Worm (Caenorhabditis elegans) whole organism, late embryonic: ENCODE data around the gene C04B4.2.
A peak's percentile ranks its signal among the peaks of the same experiment; 100 is the strongest.

ENCODE experiments used
- C08G9.2 ChIP-seq: sonication (generic microtip); optimal IDR thresholded peaks from 2 replicates; lab custom pipeline; 2016; ENCODE audit warnings: mild to moderate bottlenecking, missing genetic modification characterization, moderate library complexity, missing compliant biosample characterization
- C38D4.7 ChIP-seq: fragments of 200-800 bp; sonication (Bioruptor generic); optimal IDR thresholded peaks from 2 replicates; lab custom pipeline; 2018; ENCODE audit warnings: mild to moderate bottlenecking, missing genetic modification characterization, moderate library complexity, missing compliant biosample characterization
- K09A11.1 ChIP-seq: sonication (generic microtip); optimal IDR thresholded peaks from 2 replicates; lab custom pipeline; 2017; ENCODE audit warnings: antibody characterized with exemption, mild to moderate bottlenecking, missing genetic modification characterization, missing compliant biosample characterization; ENCODE audit not compliant: insufficient read depth
- ama-1 ChIP-seq: fragments of 150-350 bp; optimal IDR thresholded peaks from 2 replicates; lab custom pipeline; 2014
- ceh-14 ChIP-seq: sonication (generic microtip); optimal IDR thresholded peaks from 2 replicates; lab custom pipeline; 2016; ENCODE audit warnings: missing genotype, missing genetic modification characterization, missing compliant biosample characterization
- ceh-19 ChIP-seq: fragments of 200-800 bp; sonication (Bioruptor generic); optimal IDR thresholded peaks from 2 replicates; lab custom pipeline; 2018; ENCODE audit warnings: mild to moderate bottlenecking, missing genetic modification characterization, missing compliant biosample characterization
- ceh-2 ChIP-seq: sonication (generic microtip); optimal IDR thresholded peaks from 2 replicates; lab custom pipeline; 2016; ENCODE audit warnings: missing genotype, missing genetic modification characterization, missing compliant biosample characterization
- ceh-22 ChIP-seq: sonication (generic microtip); optimal IDR thresholded peaks from 2 replicates; lab custom pipeline; 2017; ENCODE audit warnings: missing biosample characterization, missing genetic modification characterization
- ceh-24 ChIP-seq: sonication (generic microtip); optimal IDR thresholded peaks from 2 replicates; lab custom pipeline; 2016; ENCODE audit warnings: mild to moderate bottlenecking, missing genetic modification characterization, missing compliant biosample characterization
- ceh-30 ChIP-seq: fragments of 150-350 bp; optimal IDR thresholded peaks from 2 replicates; lab custom pipeline; 2014; ENCODE audit warnings: missing biosample characterization, missing genetic modification characterization
- ceh-34 ChIP-seq: sonication (generic microtip); optimal IDR thresholded peaks from 2 replicates; lab custom pipeline; 2016; ENCODE audit warnings: mild to moderate bottlenecking, missing genetic modification characterization, missing compliant biosample characterization
- ceh-45 ChIP-seq: fragments of 200-800 bp; sonication (Bioruptor generic); IDR thresholded peaks from 2 replicates; pipeline ENCODE4 v1.3.6; 2022; ENCODE audit warnings: missing genetic modification reagents, missing genetic modification characterization, missing compliant biosample characterization
- ceh-48 ChIP-seq: sonication (generic microtip); optimal IDR thresholded peaks from 2 replicates; lab custom pipeline; 2016; ENCODE audit warnings: missing genetic modification characterization, inconsistent platforms, missing compliant biosample characterization
- che-1 ChIP-seq: sonication (generic microtip); optimal IDR thresholded peaks from 2 replicates; lab custom pipeline; 2016; ENCODE audit warnings: mild to moderate bottlenecking, missing genetic modification characterization, missing compliant biosample characterization
- dmd-4 ChIP-seq: sonication (generic microtip); optimal IDR thresholded peaks from 2 replicates; lab custom pipeline; 2016; ENCODE audit warnings: borderline replicate concordance, missing genetic modification characterization, missing compliant biosample characterization
- elt-2 ChIP-seq: sonication (generic microtip); optimal IDR thresholded peaks from 2 replicates; lab custom pipeline; 2016; ENCODE audit warnings: missing genetic modification reagents, missing genetic modification characterization, missing compliant biosample characterization
- eyg-1 ChIP-seq: sonication (generic microtip); optimal IDR thresholded peaks from 2 replicates; lab custom pipeline; 2016; ENCODE audit warnings: missing genotype, missing genetic modification characterization, missing compliant biosample characterization
- fkh-10 ChIP-seq: fragments of 150-350 bp; optimal IDR thresholded peaks from 2 replicates; lab custom pipeline; 2014; ENCODE audit warnings: missing biosample characterization, missing genetic modification reagents, missing genetic modification characterization
- gmeb-2 ChIP-seq: sonication (generic microtip); optimal IDR thresholded peaks from 2 replicates; lab custom pipeline; 2016; ENCODE audit warnings: missing genetic modification characterization, inconsistent platforms, missing compliant biosample characterization
- hlh-13 ChIP-seq: fragments of 200-800 bp; sonication (Bioruptor generic); optimal IDR thresholded peaks from 2 replicates; lab custom pipeline; 2018; ENCODE audit warnings: mild to moderate bottlenecking, missing genetic modification characterization, missing compliant biosample characterization
- hlh-8 ChIP-seq: sonication (generic microtip); optimal IDR thresholded peaks from 2 replicates; lab custom pipeline; 2016; ENCODE audit warnings: missing genotype, missing genetic modification characterization, missing compliant biosample characterization
- madf-2 ChIP-seq: sonication (generic microtip); optimal IDR thresholded peaks from 2 replicates; lab custom pipeline; 2017; ENCODE audit warnings: missing genetic modification characterization, missing compliant biosample characterization
- pag-3 ChIP-seq: sonication (generic microtip); optimal IDR thresholded peaks from 2 replicates; lab custom pipeline; 2016; ENCODE audit warnings: missing compliant biosample characterization, missing genetic modification characterization, borderline replicate concordance
- pax-1 ChIP-seq: fragments of 150-350 bp; optimal IDR thresholded peaks from 2 replicates; lab custom pipeline; 2014; ENCODE audit warnings: missing biosample characterization, missing genetic modification characterization
- rnt-1 ChIP-seq: sonication (generic microtip); optimal IDR thresholded peaks from 2 replicates; lab custom pipeline; 2016; ENCODE audit warnings: missing genetic modification characterization, missing compliant biosample characterization
- syd-9 ChIP-seq: sonication (generic microtip); optimal IDR thresholded peaks from 2 replicates; lab custom pipeline; 2016; ENCODE audit warnings: mild to moderate bottlenecking, missing genetic modification characterization, moderate library complexity, missing compliant biosample characterization
- tbx-2 ChIP-seq: sonication (generic microtip); optimal IDR thresholded peaks from 2 replicates; lab custom pipeline; 2016; ENCODE audit warnings: missing genetic modification characterization, missing compliant biosample characterization
- tbx-7 ChIP-seq: sonication (generic microtip); optimal IDR thresholded peaks from 2 replicates; lab custom pipeline; 2016; ENCODE audit warnings: missing genotype, missing genetic modification characterization, missing compliant biosample characterization
- ttx-3 ChIP-seq: sonication (generic microtip); optimal IDR thresholded peaks from 2 replicates; lab custom pipeline; 2016; ENCODE audit warnings: missing genetic modification reagents, missing genetic modification characterization, missing compliant biosample characterization
- unc-3 ChIP-seq, 2 experiments: fragments of 200-800 bp in 1 of 2; sonication (Bioruptor generic) in 1 of 2; sonication (generic microtip) in 1 of 2; conservative IDR thresholded peaks in 1 of 2; optimal IDR thresholded peaks in 1 of 2; 2 replicates each; pipeline versions ENCODE4 v1.3.6 to Lab custom; 2016 to 2022; ENCODE audit warnings: missing compliant biosample characterization in 2 of 2, missing genetic modification characterization in 2 of 2, missing genetic modification reagents in 1 of 2
- unc-42 ChIP-seq: sonication (generic microtip); optimal IDR thresholded peaks from 2 replicates; lab custom pipeline; 2016; ENCODE audit warnings: missing genotype, missing genetic modification characterization, missing compliant biosample characterization
- unc-55 ChIP-seq: sonication (generic microtip); optimal IDR thresholded peaks from 2 replicates; lab custom pipeline; 2017; ENCODE audit warnings: missing biosample characterization, missing genetic modification reagents, missing genetic modification characterization
- unc-86 ChIP-seq: sonication (generic microtip); optimal IDR thresholded peaks from 2 replicates; lab custom pipeline; 2016; ENCODE audit warnings: missing genetic modification characterization, missing compliant biosample characterization
- ztf-16 ChIP-seq: sonication (generic microtip); optimal IDR thresholded peaks from 2 replicates; lab custom pipeline; 2017; ENCODE audit warnings: missing genetic modification characterization, missing compliant biosample characterization

C04B4.2 gene

DNA sequence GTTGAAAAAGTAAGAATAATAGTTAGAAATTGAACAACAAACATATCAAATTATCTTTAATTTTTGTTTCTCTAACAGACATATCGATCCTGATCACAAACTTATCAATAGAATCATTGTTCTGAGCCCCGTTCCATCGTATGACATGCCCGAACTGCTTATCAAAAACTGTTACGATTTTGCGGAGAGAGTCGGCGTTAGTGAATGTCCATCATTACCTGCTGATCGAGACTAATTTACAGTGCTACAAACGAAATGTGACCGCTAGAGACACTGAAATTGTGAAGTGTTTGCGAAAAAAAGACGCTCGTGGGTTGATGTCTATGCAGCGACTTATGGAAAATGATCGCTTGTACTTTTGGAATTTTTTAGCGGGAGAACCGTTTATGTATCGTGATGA, 40.2 kb upstream of the C04B4.2 start:
- TF ChIP-seq syd-9 (tag; lab: Kevin White, UChicago) (no peak), tbx-7 (tag; lab: Kevin White, UChicago) (no peak), hlh-13 (GFP tag; lab: Kevin White, UChicago) (no peak), pax-1 (tag; lab: Kevin White, UChicago) (no peak), unc-86 (no peak), ttx-3 (tag; lab: Kevin White, UChicago) (no peak), ceh-45 (GFP tag; lab: Robert Waterston, UW) (no peak), dmd-4 (tag; lab: Kevin White, UChicago) (no peak), ceh-19 (GFP tag; lab: Kevin White, UChicago) (no peak), ama-1 (lab: Kevin White, UChicago) (no peak), unc-3 (GFP tag; conservative IDR thresholded peaks at IDR 0.05; lab: Robert Waterston, UW) (no peak), unc-3 (tag; optimal IDR thresholded peaks at IDR 0.05; lab: Kevin White, UChicago) (no peak), elt-2 (no peak), K09A11.1 (no peak), pag-3 (tag; lab: Kevin White, UChicago) (no peak), tbx-2 (tag; lab: Kevin White, UChicago) (no peak), hlh-8 (tag; lab: Kevin White, UChicago) (no peak), ceh-30 (tag; lab: Kevin White, UChicago) (no peak)

DNA sequence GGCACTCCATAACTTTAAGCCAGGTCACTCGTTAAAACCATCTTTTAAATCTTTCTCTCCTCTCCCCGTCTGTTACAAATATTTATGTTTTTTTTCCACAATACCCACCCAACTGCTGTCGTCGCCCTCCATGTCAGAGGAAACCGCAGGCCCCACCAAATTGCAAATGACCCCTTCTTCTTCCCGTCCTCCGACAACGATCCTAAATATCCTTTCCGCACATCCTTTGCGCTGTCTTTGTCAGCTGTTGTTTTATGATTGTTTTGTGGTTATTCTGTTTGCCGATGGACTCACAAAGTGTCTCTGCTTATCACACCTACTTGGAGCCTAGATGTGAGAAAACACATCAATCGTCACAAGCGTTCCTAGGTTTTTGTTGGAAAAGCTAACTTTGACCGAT, 34.9 kb upstream of the C04B4.2 start:
- TF ChIP-seq ceh-14, result no peak
- no peak for TF ChIP-seq ceh-2 (tag; lab: Kevin White, UChicago)
- no peak for TF ChIP-seq ceh-48 (tag; lab: Kevin White, UChicago)
- TF ChIP-seq fkh-10 (GFP tag; lab: Kevin White, UChicago), result no peak
- TF ChIP-seq ztf-16 (tag; lab: Kevin White, UChicago), result no peak
- peak; percentile 40 for TF ChIP-seq rnt-1 (tag; lab: Kevin White, UChicago)

DNA sequence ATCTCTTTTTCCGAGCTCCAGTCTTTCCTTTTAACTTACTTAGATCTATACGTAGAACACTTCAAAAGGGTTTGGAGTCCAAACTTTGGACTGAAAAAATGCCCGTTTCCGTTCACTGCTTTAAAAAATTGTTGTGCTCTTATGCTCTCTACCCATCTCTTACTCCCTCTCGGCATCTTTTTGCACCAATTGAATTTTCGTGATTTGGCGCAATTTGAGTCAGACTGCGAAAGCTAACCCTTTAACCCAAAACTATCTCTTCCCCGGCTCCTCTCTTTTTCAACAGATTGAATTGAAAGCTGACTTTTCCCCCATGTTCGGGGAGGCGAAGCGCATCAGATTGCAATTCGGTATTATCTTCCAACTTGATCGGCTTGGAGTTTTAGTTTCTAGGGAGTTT, 30.9 kb upstream of the C04B4.2 start:
- peak; percentile 45 for TF ChIP-seq unc-42 (tag; lab: Kevin White, UChicago)
- no peak for TF ChIP-seq unc-55 (GFP tag; lab: Kevin White, UChicago)

ce11 chrX:12256594-12257048, 26.5 kb upstream of the C04B4.2 start, which contains the start of gene E01G6.2:
E01G6.2 (plus strand) TSS chrX:12256644.
- TF ChIP-seq C38D4.7, result no peak
- TF ChIP-seq hlh-13 (GFP tag; lab: Kevin White, UChicago), result no peak
- no peak for TF ChIP-seq ama-1 (lab: Kevin White, UChicago)
- no peak for TF ChIP-seq madf-2 (tag; lab: Kevin White, UChicago)
- no peak for TF ChIP-seq che-1 (tag; lab: Kevin White, UChicago)
- no peak for TF ChIP-seq gmeb-2 (tag; lab: Kevin White, UChicago)
- no peak for TF ChIP-seq elt-2

ce11 chrX:12260381-12260931, 22.6 kb upstream of the C04B4.2 start, which contains the start of gene E01G6.1:
E01G6.1 (plus strand) TSS chrX:12260881.
- TF ChIP-seq hlh-13 (GFP tag; lab: Kevin White, UChicago) (no peak), ceh-34 (no peak), ceh-24 (tag; lab: Kevin White, UChicago) (no peak), C08G9.2 (tag; lab: Kevin White, UChicago) (no peak), tbx-2 (tag; lab: Kevin White, UChicago) (no peak), ceh-22 (tag; lab: Kevin White, UChicago) (no peak), eyg-1 (tag; lab: Kevin White, UChicago) (no peak)
- TF ChIP-seq, all 69 proteins: peak for 0
